Worm (Caenorhabditis elegans) whole organism, L3 larva: Measurements from ENCODE around the gene F19F10.1.

Experiments
- ZK546.5 ChIP-seq: sonication (generic microtip); optimal IDR thresholded peaks from 2 replicates; lab custom pipeline; 2017; ENCODE audit warnings: missing biosample characterization, missing genetic modification characterization
- ama-1 ChIP-seq: fragments of 150-350 bp; optimal IDR thresholded peaks from 2 replicates; lab custom pipeline; 2018
- daf-12 ChIP-seq: fragments of 150-350 bp; optimal IDR thresholded peaks from 2 replicates; lab custom pipeline; 2014; ENCODE audit warnings: missing biosample characterization, missing genetic modification reagents, missing genetic modification characterization
- mdl-1 ChIP-seq: fragments of 150-350 bp; optimal IDR thresholded peaks from 2 replicates; lab custom pipeline; 2014; ENCODE audit warnings: missing biosample characterization, missing genetic modification characterization
- nfya-1 ChIP-seq: sonication (generic microtip); optimal IDR thresholded peaks from 2 replicates; lab custom pipeline; 2017; ENCODE audit warnings: missing genetic modification characterization, mild to moderate bottlenecking, missing compliant biosample characterization, antibody characterized with exemption, moderate library complexity; ENCODE audit not compliant: insufficient read depth
- nhr-76 ChIP-seq: fragments of 150-350 bp; sonication (generic microtip); optimal IDR thresholded peaks from 5 replicates; lab custom pipeline; 2014; ENCODE audit warnings: missing biosample characterization, missing genetic modification characterization

DNA sequence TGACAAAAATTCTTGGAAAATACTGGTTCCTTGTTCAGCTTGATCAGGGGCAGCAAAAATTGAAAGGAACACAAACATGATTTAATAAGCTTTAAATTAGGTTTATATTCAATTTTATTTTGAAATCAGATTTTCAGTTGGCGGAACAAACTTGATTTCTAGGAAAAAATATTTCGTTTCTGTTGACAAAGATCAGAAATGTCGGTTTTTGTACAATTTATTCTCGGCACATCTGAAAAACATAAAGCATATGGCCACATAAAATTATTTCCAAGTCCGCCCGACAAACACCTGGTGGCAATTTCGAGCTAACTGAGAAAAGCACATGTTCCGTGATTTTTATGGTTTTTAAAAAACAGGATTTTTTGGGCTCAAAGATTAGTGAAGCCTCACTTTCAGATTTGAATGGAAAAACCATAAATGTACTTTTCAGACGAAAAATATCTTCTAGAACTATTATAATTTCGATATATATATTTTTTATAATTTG is 9.1 kb upstream of the F19F10.1 start, which contains the start of gene ttr-10:
- TF ChIP-seq nhr-76 (no peak), mdl-1 (no peak), ama-1 (lab: Kevin White, UChicago) (no peak), ZK546.5 (tag; lab: Kevin White, UChicago) (no peak), daf-12 (tag; lab: Kevin White, UChicago) (no peak), nfya-1 (tag; lab: Kevin White, UChicago) (no peak)
